Fruit fly (Drosophila melanogaster): Measurements from ENCODE around the gene CG11899.

Gene CG11899

dm6 chr3R:29230552-29231102 lies 30.4 kb downstream of the CG11899 start (continued):
- peak; percentile 20; the same call in 1 of the 2 replicates for TF ChIP-seq Poxn (GFP tag; IDR thresholded peaks at IDR 0.05)
- peak; percentile 49; the same call in 1 of the 3 replicates for TF ChIP-seq Aef1 (GFP tag; IDR thresholded peaks at IDR 0.05)
- no peak for TF ChIP-seq Mrtf (GFP tag; IDR thresholded peaks at IDR 0.05)
- TF ChIP-seq CG6175 (GFP tag; IDR thresholded peaks at IDR 0.05): 0 out of 3 replicates have a peak, but pooled peaks have one; percentile 8
- TF ChIP-seq sisA (GFP tag; IDR thresholded peaks at IDR 0.05): 0 out of 2 replicates have a peak, but pooled peaks have one; percentile 27
- no peak for TF ChIP-seq CG12769 (tag; optimal IDR thresholded peaks at IDR 0.05)
- TF ChIP-seq al (GFP tag; IDR thresholded peaks at IDR 0.05): peak; percentile 29; the same call in 1 of the 2 replicates
- TF ChIP-seq CG7987 (GFP tag; optimal IDR thresholded peaks at IDR 0.05): no peak
- no peak for TF ChIP-seq bsh (GFP tag; optimal IDR thresholded peaks at IDR 0.05)
- no peak for TF ChIP-seq HHEX (GFP tag; optimal IDR thresholded peaks at IDR 0.05)
- no peak for TF ChIP-seq CG8281 (tag; optimal IDR thresholded peaks at IDR 0.05)
- peak; percentile 37; the same call in 1 of the 2 replicates for TF ChIP-seq wdn (GFP tag; IDR thresholded peaks at IDR 0.05)
- peak; percentile 68 for TF ChIP-seq CG32532 (GFP tag; IDR thresholded peaks at IDR 0.05)
- TF ChIP-seq pzg (GFP tag; optimal IDR thresholded peaks at IDR 0.05): no peak
- peak; percentile 36; the same call in 1 of the 2 replicates for TF ChIP-seq CG9932 (GFP tag; IDR thresholded peaks at IDR 0.05)
- TF ChIP-seq dysf (GFP tag; IDR thresholded peaks at IDR 0.05): peak; percentile 24; the same call in 1 of the 3 replicates
- 0 out of 3 replicates have a peak, but pooled peaks have one; percentile 19 for TF ChIP-seq CG34422 (GFP tag; IDR thresholded peaks at IDR 0.05)
- no peak for TF ChIP-seq CG13624 (GFP tag; optimal IDR thresholded peaks at IDR 0.05)
- peak; percentile 50; the same call in 1 of the 2 replicates for TF ChIP-seq ranshi (GFP tag; IDR thresholded peaks at IDR 0.05)
- TF ChIP-seq ash1 (GFP tag; optimal IDR thresholded peaks at IDR 0.05): no peak
- no peak for TF ChIP-seq CG15601 (tag; optimal IDR thresholded peaks at IDR 0.05)
- TF ChIP-seq CG3847 (GFP tag; IDR thresholded peaks at IDR 0.05): peak; percentile 44; the same call in 1 of the 2 replicates
- TF ChIP-seq mirr (GFP tag; optimal IDR thresholded peaks at IDR 0.05): peak; percentile 71
- peak; percentile 51; the same call in 1 of the 3 replicates for TF ChIP-seq CG11456 (GFP tag; IDR thresholded peaks at IDR 0.05)
- no peak for TF ChIP-seq CG12942 (GFP tag; optimal IDR thresholded peaks at IDR 0.05)
- TF ChIP-seq bab2 (GFP tag; optimal IDR thresholded peaks at IDR 0.05): no peak
- no peak for TF ChIP-seq tna (GFP tag; IDR thresholded peaks at IDR 0.05; ENCODE audit: partially characterized antibody)
- peak; percentile 61 for TF ChIP-seq cwo (GFP tag; optimal IDR thresholded peaks at IDR 0.05)
- peak; percentile 65 for TF ChIP-seq cas (GFP tag; IDR thresholded peaks at IDR 0.05)
- TF ChIP-seq Xrp1 (GFP tag; IDR thresholded peaks at IDR 0.05): no peak
- peak; percentile 83 for TF ChIP-seq Med (GFP tag)
- TF ChIP-seq row (GFP tag; IDR thresholded peaks at IDR 0.05): peak; percentile 65
- no peak for TF ChIP-seq CG3407 (GFP tag; optimal IDR thresholded peaks at IDR 0.05)
- peak; percentile 84 for TF ChIP-seq exex (tag; optimal IDR thresholded peaks at IDR 0.05)
- no peak for TF ChIP-seq HLHmδ (GFP tag; optimal IDR thresholded peaks at IDR 0.05)
- TF ChIP-seq slbo (GFP tag; IDR thresholded peaks at IDR 0.05): peak; percentile 45; the same call in 1 of the 2 replicates
- TF ChIP-seq lmd (GFP tag; IDR thresholded peaks at IDR 0.05): peak; percentile 42; the same call in 1 of the 2 replicates
- TF ChIP-seq prd (optimal IDR thresholded peaks at IDR 0.05): no peak
- 0 out of 3 replicates have a peak, but pooled peaks have one; percentile 11 for TF ChIP-seq prd (GFP tag; IDR thresholded peaks at IDR 0.05)

- TF ChIP-seq CoRest (tag; optimal IDR thresholded peaks at IDR 0.05): no peak
- TF ChIP-seq Spps (tag; optimal IDR thresholded peaks at IDR 0.05): no peak
- no peak for TF ChIP-seq CG13624 (GFP tag; optimal IDR thresholded peaks at IDR 0.05)
- TF ChIP-seq CG10321 (GFP tag; IDR thresholded peaks at IDR 0.05): no peak
- TF ChIP-seq fu2 (GFP tag; optimal IDR thresholded peaks at IDR 0.05): no peak
- no peak for TF ChIP-seq bab2 (GFP tag; optimal IDR thresholded peaks at IDR 0.05)
- no peak for TF ChIP-seq CG16863 (GFP tag; optimal IDR thresholded peaks at IDR 0.05)
- no peak for TF ChIP-seq CG8944 (GFP tag; optimal IDR thresholded peaks at IDR 0.05)
- TF ChIP-seq CG18619 (GFP tag; optimal IDR thresholded peaks at IDR 0.05): no peak
- no peak for TF ChIP-seq pnt (GFP tag; optimal IDR thresholded peaks at IDR 0.05)
- no peak for TF ChIP-seq CG10654 (GFP tag; optimal IDR thresholded peaks at IDR 0.05)
- TF ChIP-seq CG12071 (GFP tag; optimal IDR thresholded peaks at IDR 0.05): no peak
- TF ChIP-seq danr (GFP tag; IDR thresholded peaks at IDR 0.05): no peak
Observed at dm6 chr3R:29238623-29239022, 38.4 kb downstream of the CG11899 start, which contains the start of gene CG11951. CG11951 (minus strand) TSS chr3R:29238723.

Measured in whole organism, embryonic.